Worm (Caenorhabditis elegans): ENCODE data around the gene fbxa-108.

ce11 chrV:17667676-17668075 lies 8.5 kb upstream of the fbxa-108 start, which contains the start of gene F59A1.12:
- TF ChIP-seq lsy-2 (tag; optimal IDR thresholded peaks at IDR 0.05): no peak
- no peak for TF ChIP-seq fkh-10 (GFP tag; optimal IDR thresholded peaks at IDR 0.05)
- no peak for TF ChIP-seq nhr-28 (tag; optimal IDR thresholded peaks at IDR 0.05)
- no peak for TF ChIP-seq lir-3 (tag; optimal IDR thresholded peaks at IDR 0.05; ENCODE audit: poor library complexity)
- no peak for TF ChIP-seq snpc-4 (tag; optimal IDR thresholded peaks at IDR 0.05)
- no peak for TF ChIP-seq pag-3 (tag; optimal IDR thresholded peaks at IDR 0.05; ENCODE audit: borderline replicate concordance, insufficient read depth)
- no peak for TF ChIP-seq nhr-11 (tag; optimal IDR thresholded peaks at IDR 0.05)
- TF ChIP-seq nhr-76 (tag; optimal IDR thresholded peaks at IDR 0.05): no peak
- no peak for TF ChIP-seq ztf-4 (tag; optimal IDR thresholded peaks at IDR 0.05)
- no peak for TF ChIP-seq ces-1 (GFP tag; optimal IDR thresholded peaks at IDR 0.05)
- TF ChIP-seq lin-39 (tag; optimal IDR thresholded peaks at IDR 0.05): no peak
- TF ChIP-seq hlh-17 (GFP tag; optimal IDR thresholded peaks at IDR 0.05; ENCODE audit: borderline replicate concordance): no peak
- no peak for TF ChIP-seq unc-62 (GFP tag; optimal IDR thresholded peaks at IDR 0.05)
- no peak for TF ChIP-seq ztf-11 (tag; optimal IDR thresholded peaks at IDR 0.05)
